Worm (Caenorhabditis elegans): Measurements from ENCODE around the gene ugt-33.

The ugt-33 gene

DNA sequence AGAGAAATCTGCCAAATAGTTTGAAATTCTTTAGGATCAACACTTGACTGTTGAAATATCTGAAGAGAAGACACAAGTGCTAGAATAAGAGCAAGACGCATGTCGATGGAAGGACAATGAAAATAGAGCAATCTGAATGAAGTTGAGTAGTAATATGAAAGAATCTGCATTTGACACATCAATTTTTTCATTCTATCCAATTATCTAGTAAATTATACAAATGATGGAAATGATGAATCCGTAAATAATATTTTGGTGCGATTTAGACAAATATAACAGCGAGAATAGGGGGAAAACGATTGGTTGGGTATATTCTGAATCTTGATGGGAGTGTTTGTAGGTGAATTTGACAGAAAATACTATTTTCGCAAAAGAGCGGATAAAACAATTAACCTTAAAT is 39.5 kb downstream of the ugt-33 start, which contains the start of gene txt-10:
txt-10 (minus strand) TSS at position 101 of the 400 bp plus-strand sequence.
- TF ChIP-seq ceh-43 (GFP tag; optimal IDR thresholded peaks at IDR 0.05): no peak
- TF ChIP-seq unc-62 (GFP tag; optimal IDR thresholded peaks at IDR 0.05): no peak
- TF ChIP-seq mls-2 (tag; optimal IDR thresholded peaks at IDR 0.05): no peak
- no peak for TF ChIP-seq mab-5 (tag; optimal IDR thresholded peaks at IDR 0.05)
- no peak for TF ChIP-seq M03D4.4 (tag; optimal IDR thresholded peaks at IDR 0.05)
- no peak for TF ChIP-seq lsy-2 (tag; optimal IDR thresholded peaks at IDR 0.05)
- TF ChIP-seq unc-39 (tag; optimal IDR thresholded peaks at IDR 0.05): no peak

DNA sequence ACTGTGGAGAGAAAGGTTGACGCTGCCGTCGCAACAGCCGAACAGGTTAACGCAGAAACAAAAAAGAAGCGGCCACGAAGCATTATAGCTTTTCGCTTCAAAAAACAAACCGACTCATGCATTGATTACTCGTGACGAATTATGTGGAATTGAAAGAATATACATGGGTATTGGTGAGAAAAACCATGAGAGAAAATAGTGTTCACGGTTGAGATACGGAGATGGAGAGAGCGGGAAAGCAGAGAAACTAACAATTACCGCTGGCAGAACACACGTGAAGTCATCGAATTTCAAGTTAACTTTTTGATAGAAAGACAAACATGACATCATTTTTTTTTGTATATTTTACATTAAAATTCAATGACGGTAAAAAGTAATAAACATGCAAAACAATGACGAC is 42.1 kb downstream of the ugt-33 start:
- TF ChIP-seq elt-1 (tag; optimal IDR thresholded peaks at IDR 0.05; ENCODE audit: borderline replicate concordance, insufficient read depth): no peak
- peak; percentile 6 for TF ChIP-seq sptf-1 (tag; optimal IDR thresholded peaks at IDR 0.05)
- TF ChIP-seq unc-62 (GFP tag; optimal IDR thresholded peaks at IDR 0.05): no peak
- TF ChIP-seq flh-1 (GFP tag; optimal IDR thresholded peaks at IDR 0.05): no peak
- TF ChIP-seq cnd-1 (tag; optimal IDR thresholded peaks at IDR 0.05): no peak

DNA sequence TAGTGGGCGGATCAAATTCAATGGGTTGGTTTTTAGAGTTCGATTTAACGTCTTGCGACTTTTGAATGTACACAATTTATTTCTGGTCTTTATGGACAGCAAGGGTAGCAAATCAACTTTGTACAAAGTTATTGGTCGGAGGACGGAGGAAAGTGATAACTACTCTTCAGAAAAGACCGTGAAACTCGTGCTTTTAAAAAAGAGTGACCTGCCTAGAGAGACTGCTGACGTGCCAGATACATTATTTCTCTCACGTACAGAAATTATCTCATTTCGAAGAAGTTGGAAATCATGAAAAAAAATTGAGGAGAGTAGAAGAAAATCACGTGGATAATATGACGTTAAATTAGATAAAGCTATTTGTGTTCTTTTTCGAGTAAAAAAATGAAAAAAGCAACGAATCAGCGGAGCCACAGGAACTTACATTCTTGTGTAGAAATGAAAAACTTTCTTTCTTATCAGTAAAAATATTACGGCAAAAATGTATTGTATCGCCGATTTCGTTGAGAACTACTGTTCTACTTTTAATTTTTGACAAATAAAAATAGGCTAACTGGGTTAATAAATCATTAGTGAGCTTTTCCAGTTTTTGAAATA is 43.0 kb downstream of the ugt-33 start, which contains the start of gene ppm-1.A:
ppm-1.A (minus strand) TSS at position 294 of the 597 bp plus-strand sequence.
- TF ChIP-seq ztf-11 (tag; optimal IDR thresholded peaks at IDR 0.05) (no peak), lin-32 (GFP tag; optimal IDR thresholded peaks at IDR 0.05) (no peak), lin-13 (tag; optimal IDR thresholded peaks at IDR 0.05) (no peak)

DNA sequence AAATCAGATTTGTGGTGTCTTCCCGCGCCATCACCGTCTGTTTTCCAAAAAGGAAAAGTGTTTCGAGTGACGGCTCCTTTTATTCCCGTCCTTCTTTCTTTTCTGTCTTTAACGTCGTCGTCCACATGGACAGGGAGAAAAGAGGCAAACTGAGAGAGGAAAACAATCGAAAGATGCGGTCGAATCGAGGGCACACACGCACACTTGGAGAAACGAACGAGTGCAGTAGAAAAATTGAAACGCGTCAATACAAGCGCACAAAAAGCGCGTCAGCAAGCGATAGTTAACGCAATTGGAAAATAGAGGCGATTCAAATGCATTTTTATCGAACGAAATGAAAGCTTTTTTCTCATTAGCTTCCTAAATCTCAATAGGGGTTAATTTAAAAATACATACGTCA is 43.6 kb downstream of the ugt-33 start:
- no peak for TF ChIP-seq nhr-76 (tag; optimal IDR thresholded peaks at IDR 0.05)
- TF ChIP-seq blmp-1 (tag; optimal IDR thresholded peaks at IDR 0.05): no peak
- TF ChIP-seq mab-5 (tag; optimal IDR thresholded peaks at IDR 0.05): no peak
- TF ChIP-seq elt-3 (tag; optimal IDR thresholded peaks at IDR 0.05): no peak
- peak; percentile 72 for TF ChIP-seq pha-4 (tag; optimal IDR thresholded peaks at IDR 0.05)
- no peak for TF ChIP-seq nhr-2 (tag; optimal IDR thresholded peaks at IDR 0.05)
- TF ChIP-seq sem-2 (GFP tag; optimal IDR thresholded peaks at IDR 0.05): no peak
- TF ChIP-seq bed-3 (GFP tag; optimal IDR thresholded peaks at IDR 0.05): no peak
- TF ChIP-seq ceh-43 (GFP tag; optimal IDR thresholded peaks at IDR 0.05): no peak
- peak; percentile 34 for TF ChIP-seq ham-2 (GFP tag; optimal IDR thresholded peaks at IDR 0.05)
- no peak for TF ChIP-seq unc-39 (tag; optimal IDR thresholded peaks at IDR 0.05)
- TF ChIP-seq tbx-8 (GFP tag; optimal IDR thresholded peaks at IDR 0.05): no peak
- peak; percentile 36 for TF ChIP-seq drap-1 (GFP tag; optimal IDR thresholded peaks at IDR 0.05)
- TF ChIP-seq ceh-83 (GFP tag; optimal IDR thresholded peaks at IDR 0.05): no peak
- peak; percentile 82 for TF ChIP-seq mep-1 (tag; optimal IDR thresholded peaks at IDR 0.05)
- no peak for TF ChIP-seq cnd-1 (tag; optimal IDR thresholded peaks at IDR 0.05)
- TF ChIP-seq nhr-12 (tag; optimal IDR thresholded peaks at IDR 0.05): no peak
- no peak for TF ChIP-seq lin-32 (GFP tag; optimal IDR thresholded peaks at IDR 0.05)
- peak; percentile 17 for TF ChIP-seq M03D4.4 (tag; optimal IDR thresholded peaks at IDR 0.05)
- no peak for TF ChIP-seq elt-1 (tag; optimal IDR thresholded peaks at IDR 0.05; ENCODE audit: borderline replicate concordance, insufficient read depth)
- peak; percentile 28 for TF ChIP-seq unc-120 (tag; optimal IDR thresholded peaks at IDR 0.05; ENCODE audit: poor library complexity, severe bottlenecking)
- peak; percentile 67 for TF ChIP-seq lin-13 (tag; optimal IDR thresholded peaks at IDR 0.05)
- no peak for TF ChIP-seq ztf-11 (tag; optimal IDR thresholded peaks at IDR 0.05)
- TF ChIP-seq hlh-1 (tag; optimal IDR thresholded peaks at IDR 0.05): peak; percentile 58
- TF ChIP-seq nhr-237 (tag; optimal IDR thresholded peaks at IDR 0.05): peak; percentile 42
- peak; percentile 30 for TF ChIP-seq ceh-39 (tag; optimal IDR thresholded peaks at IDR 0.05)
- TF ChIP-seq mls-2 (tag; optimal IDR thresholded peaks at IDR 0.05): no peak
- TF ChIP-seq unc-62 (GFP tag; optimal IDR thresholded peaks at IDR 0.05): peak; percentile 6
- peak; percentile 78 for TF ChIP-seq lsy-2 (tag; optimal IDR thresholded peaks at IDR 0.05)
- peak; percentile 93 for TF ChIP-seq ces-1 (GFP tag; optimal IDR thresholded peaks at IDR 0.05)
- TF ChIP-seq sptf-1 (tag; optimal IDR thresholded peaks at IDR 0.05): peak; percentile 45
- no peak for TF ChIP-seq snpc-4 (tag; optimal IDR thresholded peaks at IDR 0.05)
- no peak for TF ChIP-seq zip-8 (tag; optimal IDR thresholded peaks at IDR 0.05)
- no peak for TF ChIP-seq nhr-28 (tag; optimal IDR thresholded peaks at IDR 0.05)
- TF ChIP-seq flh-1 (GFP tag; optimal IDR thresholded peaks at IDR 0.05): no peak

Measured in whole organism, mixed stage, embryonic.